Worm (Caenorhabditis elegans): ENCODE data around the gene F47B10.8.

The F47B10.8 gene

DNA sequence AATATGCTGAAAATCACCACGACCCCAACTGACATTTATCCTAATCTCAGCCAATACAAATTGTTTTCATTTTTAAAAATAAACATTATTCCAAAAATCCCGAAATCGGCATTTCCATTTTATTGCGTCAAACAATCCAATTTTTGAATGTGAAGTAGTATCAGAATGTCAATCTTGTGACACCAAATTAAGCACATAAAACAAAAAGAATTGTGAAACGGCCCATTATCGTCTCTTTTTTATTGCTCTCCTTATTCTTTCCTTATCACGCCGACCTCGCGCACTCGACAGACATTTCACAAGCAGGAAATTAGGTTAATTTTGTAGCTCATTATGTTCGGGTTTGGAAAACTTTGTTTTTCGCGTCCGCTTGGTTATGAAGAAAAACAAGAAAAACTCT, 30.1 kb downstream of the F47B10.8 start, which contains the start of gene T21E8.4:
T21E8.4 (plus strand) TSS at position 301 of the 400 bp plus-strand sequence.
- TF ChIP-seq pha-4 (tag; optimal IDR thresholded peaks at IDR 0.05) (no peak), nhr-25 (tag; optimal IDR thresholded peaks at IDR 0.05) (no peak), ceh-82 (tag; optimal IDR thresholded peaks at IDR 0.05) (no peak), lin-39 (tag; optimal IDR thresholded peaks at IDR 0.05) (no peak), elt-1 (tag; optimal IDR thresholded peaks at IDR 0.05) (no peak), fkh-2 (tag; optimal IDR thresholded peaks at IDR 0.05) (no peak), sea-2 (GFP tag; optimal IDR thresholded peaks at IDR 0.05) (no peak), ceh-9 (tag; optimal IDR thresholded peaks at IDR 0.05) (no peak), nhr-43 (tag; optimal IDR thresholded peaks at IDR 0.05; ENCODE audit: poor library complexity, severe bottlenecking) (no peak), elt-2 (tag; optimal IDR thresholded peaks at IDR 0.05) (no peak), ztf-4 (tag; optimal IDR thresholded peaks at IDR 0.05) (no peak), mdl-1 (tag; optimal IDR thresholded peaks at IDR 0.05) (no peak), ama-1 (optimal IDR thresholded peaks at IDR 0.05) (no peak), lsy-12 (tag; optimal IDR thresholded peaks at IDR 0.05) (no peak)

DNA sequence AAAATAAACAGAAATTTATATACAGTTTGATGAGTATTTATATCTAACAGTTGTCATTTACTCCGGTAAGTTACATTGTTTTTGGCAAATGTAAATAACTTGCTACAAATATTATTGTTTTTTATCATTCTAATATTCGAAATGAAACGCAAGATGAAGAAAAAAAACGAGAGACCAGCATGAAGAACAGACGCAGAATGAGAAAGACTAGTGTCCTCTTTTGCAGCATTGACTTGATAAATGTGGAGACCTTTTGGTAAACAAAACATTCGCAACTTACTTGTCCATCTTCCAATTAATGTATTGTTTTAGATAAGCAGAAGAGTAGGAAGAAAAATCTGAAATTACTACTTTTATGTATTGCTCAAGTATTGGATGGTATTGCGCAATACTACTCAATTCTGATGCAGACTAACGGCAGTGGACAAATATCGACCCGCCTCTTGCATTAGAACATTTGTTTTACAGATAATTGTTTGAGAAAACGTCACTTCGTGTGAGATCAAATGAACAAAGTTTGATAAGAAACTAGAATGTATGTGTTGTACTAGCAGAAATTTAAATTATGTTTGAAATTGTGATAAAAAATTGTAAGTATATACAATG, 33.4 kb downstream of the F47B10.8 start, which contains the start of gene pgp-6:
pgp-6 (minus strand) TSS at position 288 of the 606 bp plus-strand sequence.
- no peak for TF ChIP-seq unc-62 (GFP tag; optimal IDR thresholded peaks at IDR 0.05)
- peak; percentile 67 for TF ChIP-seq elt-2 (tag; optimal IDR thresholded peaks at IDR 0.05)

- TF ChIP-seq unc-62 (GFP tag; optimal IDR thresholded peaks at IDR 0.05) (no peak), ceh-82 (tag; optimal IDR thresholded peaks at IDR 0.05) (no peak), nhr-28 (tag; optimal IDR thresholded peaks at IDR 0.05) (no peak), ztf-11 (tag; optimal IDR thresholded peaks at IDR 0.05) (no peak), pqm-1 (tag; optimal IDR thresholded peaks at IDR 0.05) (no peak), ceh-28 (tag; optimal IDR thresholded peaks at IDR 0.05) (no peak), fkh-10 (GFP tag; optimal IDR thresholded peaks at IDR 0.05) (no peak), nhr-11 (tag; optimal IDR thresholded peaks at IDR 0.05) (no peak), daf-12 (tag; optimal IDR thresholded peaks at IDR 0.05) (no peak), ama-1 (optimal IDR thresholded peaks at IDR 0.05) (no peak), elt-3 (tag; optimal IDR thresholded peaks at IDR 0.05) (no peak), elt-1 (tag; optimal IDR thresholded peaks at IDR 0.05) (no peak)
Measured at ce11 chrX:10870137-10870536, 40.5 kb downstream of the F47B10.8 start, which contains the start of gene pgp-7. pgp-7 (minus strand) TSS chrX:10870237.

ce11 chrX:10864322-10864721, 46.3 kb downstream of the F47B10.8 start, which contains the start of gene pgp-8:
pgp-8 (minus strand) TSS chrX:10864422.
- TF ChIP-seq snpc-4 (tag; optimal IDR thresholded peaks at IDR 0.05) (no peak), nhr-11 (tag; optimal IDR thresholded peaks at IDR 0.05) (no peak), nhr-25 (tag; optimal IDR thresholded peaks at IDR 0.05) (no peak), R02D3.7 (tag; optimal IDR thresholded peaks at IDR 0.05) (no peak), elt-3 (tag; optimal IDR thresholded peaks at IDR 0.05) (no peak), aly-2 (tag; optimal IDR thresholded peaks at IDR 0.05) (no peak), fkh-2 (tag; optimal IDR thresholded peaks at IDR 0.05) (no peak), ceh-9 (tag; optimal IDR thresholded peaks at IDR 0.05) (no peak), ceh-16 (tag; optimal IDR thresholded peaks at IDR 0.05) (no peak), unc-62 (GFP tag; optimal IDR thresholded peaks at IDR 0.05) (no peak), jun-1 (tag; optimal IDR thresholded peaks at IDR 0.05) (no peak), nhr-23 (tag; optimal IDR thresholded peaks at IDR 0.05) (no peak), ceh-82 (tag; optimal IDR thresholded peaks at IDR 0.05) (no peak)

- TF ChIP-seq fkh-2 (tag; optimal IDR thresholded peaks at IDR 0.05) = no peak
- no peak for TF ChIP-seq pha-4 (tag; optimal IDR thresholded peaks at IDR 0.05)
- no peak for TF ChIP-seq elt-1 (tag; optimal IDR thresholded peaks at IDR 0.05)
- no peak for TF ChIP-seq fos-1 (tag; optimal IDR thresholded peaks at IDR 0.05)
- TF ChIP-seq ama-1 (optimal IDR thresholded peaks at IDR 0.05) = no peak
Measured at ce11 chrX:10862582-10862981, 48.0 kb downstream of the F47B10.8 start.

ce11 chrX:10861673-10862072, 48.9 kb downstream of the F47B10.8 start:
- TF ChIP-seq daf-12 (tag; optimal IDR thresholded peaks at IDR 0.05) (no peak), aly-2 (tag; optimal IDR thresholded peaks at IDR 0.05) (no peak), ceh-16 (tag; optimal IDR thresholded peaks at IDR 0.05) (no peak), nhr-23 (tag; optimal IDR thresholded peaks at IDR 0.05) (no peak), R02D3.7 (tag; optimal IDR thresholded peaks at IDR 0.05) (no peak), elt-1 (tag; optimal IDR thresholded peaks at IDR 0.05) (no peak), nhr-76 (tag; optimal IDR thresholded peaks at IDR 0.05) (no peak), lsy-12 (tag; optimal IDR thresholded peaks at IDR 0.05) (no peak), pqm-1 (tag; optimal IDR thresholded peaks at IDR 0.05) (no peak), nhr-12 (tag; optimal IDR thresholded peaks at IDR 0.05) (no peak), hmg-11 (tag; optimal IDR thresholded peaks at IDR 0.05) (no peak), ceh-28 (tag; optimal IDR thresholded peaks at IDR 0.05) (no peak), mml-1 (tag; optimal IDR thresholded peaks at IDR 0.05) (no peak), ceh-82 (tag; optimal IDR thresholded peaks at IDR 0.05) (no peak)

Measured in whole organism, L3 larva.